Fruit fly (Drosophila melanogaster) whole organism, embryonic: ENCODE measurements around the gene CG1738.
A peak's percentile ranks its signal among the peaks of the same experiment; 100 is the strongest.

Experiments used
- Awh ChIP-seq: fragments of 200-800 bp; sonication (Bioruptor generic); IDR thresholded peaks from 2 replicates; pipeline ENCODE4, ENCODE4 v1.3.6; 2022; ENCODE audit warnings: missing biosample characterization, missing genetic modification characterization
- Bdp1 ChIP-seq: fragments of 200-800 bp; sonication (Bioruptor generic); optimal IDR thresholded peaks from 3 replicates; lab custom pipeline; 2016; ENCODE audit warnings: missing biosample characterization, missing genetic modification characterization
- CG10565 ChIP-seq: fragments of 200-800 bp; sonication (Bioruptor generic); optimal IDR thresholded peaks from 3 replicates; lab custom pipeline; 2016; ENCODE audit warnings: missing biosample characterization, mild to moderate bottlenecking, missing genetic modification characterization
- CG11398 ChIP-seq: fragments of 200-800 bp; sonication (Bioruptor generic); optimal IDR thresholded peaks from 2 replicates; lab custom pipeline; 2016; ENCODE audit warnings: missing biosample characterization, missing genetic modification characterization
- CG11560 ChIP-seq: fragments of 200-800 bp; sonication (Bioruptor generic); IDR thresholded peaks from 3 replicates; pipeline ENCODE4 v1.3.6; 2022; ENCODE audit warnings: missing biosample characterization, missing genetic modification characterization
- CG11723 ChIP-seq: fragments of 200-800 bp; sonication (Bioruptor generic); optimal IDR thresholded peaks from 2 replicates; lab custom pipeline; 2017; ENCODE audit warnings: missing biosample characterization, mild to moderate bottlenecking, missing genetic modification characterization
- CG12744 ChIP-seq: fragments of 200-800 bp; sonication (Bioruptor generic); optimal IDR thresholded peaks from 2 replicates; lab custom pipeline; 2016; ENCODE audit warnings: missing biosample characterization, missing genetic modification characterization
- CG3065 ChIP-seq: fragments of 200-800 bp; sonication (Bioruptor generic); optimal IDR thresholded peaks from 2 replicates; lab custom pipeline; 2016; ENCODE audit warnings: missing biosample characterization, missing genetic modification characterization
- CG34224 ChIP-seq: fragments of 200-800 bp; sonication (Bioruptor generic); IDR thresholded peaks from 3 replicates; pipeline ENCODE4 v1.3.6; 2022; ENCODE audit warnings: missing biosample characterization, missing genetic modification characterization; ENCODE audit not compliant: partially characterized antibody
- CG34376 ChIP-seq: fragments of 200-800 bp; sonication (Bioruptor generic); optimal IDR thresholded peaks from 2 replicates; lab custom pipeline; 2018; ENCODE audit warnings: missing biosample characterization, mild to moderate bottlenecking, missing genetic modification characterization
- CG3726 ChIP-seq: fragments of 200-800 bp; sonication (Bioruptor generic); IDR thresholded peaks from 3 replicates; pipeline ENCODE4, ENCODE4 v1.3.6; 2022; ENCODE audit warnings: missing biosample characterization, missing genetic modification characterization
- CG4707 ChIP-seq: fragments of 200-800 bp; sonication (Bioruptor generic); optimal IDR thresholded peaks from 2 replicates; lab custom pipeline; 2018; ENCODE audit warnings: missing biosample characterization, mild to moderate bottlenecking, missing genetic modification characterization, moderate library complexity
- CG6254 ChIP-seq: fragments of 200-800 bp; sonication (Bioruptor generic); optimal IDR thresholded peaks from 3 replicates; lab custom pipeline; 2017; ENCODE audit warnings: mild to moderate bottlenecking, missing biosample characterization, missing genetic modification reagents, missing genetic modification characterization
- CG7271 ChIP-seq: fragments of 200-800 bp; sonication (Bioruptor generic); optimal IDR thresholded peaks from 2 replicates; lab custom pipeline; 2018; ENCODE audit warnings: missing biosample characterization, mild to moderate bottlenecking, missing genetic modification characterization, moderate library complexity
- CG7357 ChIP-seq: fragments of 200-800 bp; sonication (Bioruptor generic); IDR thresholded peaks from 3 replicates; pipeline ENCODE4 v1.3.6; 2022; ENCODE audit warnings: missing biosample characterization, missing genetic modification characterization
- CG7786 ChIP-seq: fragments of 200-800 bp; sonication (Bioruptor generic); optimal IDR thresholded peaks from 2 replicates; lab custom pipeline; 2016; ENCODE audit warnings: missing biosample characterization, missing genetic modification characterization
- CG8359 ChIP-seq: fragments of 200-800 bp; sonication (Bioruptor generic); optimal IDR thresholded peaks from 2 replicates; lab custom pipeline; 2017; ENCODE audit warnings: missing biosample characterization, mild to moderate bottlenecking, missing genetic modification characterization, borderline replicate concordance
- CG8924 ChIP-seq: fragments of 200-800 bp; optimal IDR thresholded peaks from 3 replicates; lab custom pipeline; 2019; ENCODE audit warnings: missing biosample characterization, mild to moderate bottlenecking, missing genetic modification characterization, moderate library complexity
- Dip2 ChIP-seq: fragments of 200-800 bp; sonication (Bioruptor generic); IDR thresholded peaks from 2 replicates; pipeline ENCODE4 v1.3.6; 2022; ENCODE audit warnings: missing biosample characterization, missing genetic modification characterization
- Dp ChIP-seq: fragments of 200-800 bp; sonication (Bioruptor generic); optimal IDR thresholded peaks from 2 replicates; lab custom pipeline; 2018; ENCODE audit warnings: missing biosample characterization, mild to moderate bottlenecking, missing genetic modification characterization, moderate library complexity
- Gsc ChIP-seq: fragments of 200-800 bp; sonication (Bioruptor generic); IDR thresholded peaks from 2 replicates; pipeline ENCODE4 v1.3.6; 2022; ENCODE audit warnings: missing biosample characterization, missing genetic modification characterization
- HLHmδ ChIP-seq: fragments of 200-800 bp; sonication (Bioruptor generic); optimal IDR thresholded peaks from 2 replicates; lab custom pipeline; 2018; ENCODE audit warnings: missing biosample characterization, mild to moderate bottlenecking, missing genetic modification characterization, moderate library complexity
- Hmr ChIP-seq: fragments of 200-800 bp; sonication (Bioruptor generic); optimal IDR thresholded peaks from 3 replicates; lab custom pipeline; 2017; ENCODE audit warnings: mild to moderate bottlenecking, missing biosample characterization, missing genetic modification reagents, missing genetic modification characterization
- Hr39 ChIP-seq: fragments of >200 bp; optimal IDR thresholded peaks from 2 replicates; lab custom pipeline; 2017
- Hr78 ChIP-seq, 2 experiments: fragments of 200-800 bp in 1 of 2; fragments of >200 bp in 1 of 2; sonication (Bioruptor generic) in 1 of 2; optimal IDR thresholded peaks; 2 replicates each; lab custom pipeline; 2017 to 2019; ENCODE audit warnings: missing biosample characterization in 2 of 2, missing genetic modification characterization in 2 of 2, mild to moderate bottlenecking in 1 of 2, moderate library complexity in 1 of 2
- Hsf ChIP-seq: fragments of 200-800 bp; sonication (Bioruptor generic); optimal IDR thresholded peaks from 3 replicates; lab custom pipeline; 2016; ENCODE audit warnings: missing biosample characterization, missing genetic modification characterization
- MBD-R2 ChIP-seq: fragments of 200-800 bp; sonication (Bioruptor generic); IDR thresholded peaks from 2 replicates; pipeline ENCODE4 v1.3.6; 2022; ENCODE audit warnings: missing biosample characterization, missing genetic modification characterization
- Nf-YA ChIP-seq: fragments of 200-800 bp; sonication (Bioruptor generic); IDR thresholded peaks from 2 replicates; pipeline ENCODE4 v1.3.6; 2022; ENCODE audit warnings: missing biosample characterization, missing genetic modification characterization
- Stat92E ChIP-seq, 3 experiments: fragments of >200 bp in 2 of 3; fragments of 200-800 bp in 1 of 3; sonication (Bioruptor generic) in 1 of 3; optimal IDR thresholded peaks; 2 replicates each; lab custom pipeline; 2017 to 2019; ENCODE audit warnings: missing biosample characterization in 3 of 3, missing genetic modification characterization in 3 of 3, mild to moderate bottlenecking in 1 of 3, moderate library complexity in 1 of 3
- Taf1 ChIP-seq: fragments of 200-800 bp; sonication (Bioruptor generic); IDR thresholded peaks from 2 replicates; pipeline ENCODE4 v1.3.6; 2022; ENCODE audit warnings: missing biosample characterization, missing genetic modification characterization
- Tbp ChIP-seq: fragments of >200 bp; optimal IDR thresholded peaks from 2 replicates; lab custom pipeline; 2018; ENCODE audit warnings: missing biosample characterization, missing genetic modification characterization
- Xrp1 ChIP-seq: fragments of 200-800 bp; sonication (Bioruptor generic); IDR thresholded peaks from 2 replicates; pipeline ENCODE4 v1.3.6; 2022; ENCODE audit warnings: missing biosample characterization, missing genetic modification characterization
- bowl ChIP-seq: fragments of 200-800 bp; sonication (Bioruptor generic); IDR thresholded peaks from 2 replicates; pipeline ENCODE4 v1.3.6; 2022; ENCODE audit warnings: missing biosample characterization, missing genetic modification characterization
- crc ChIP-seq: fragments of 200-800 bp; sonication (Bioruptor generic); optimal IDR thresholded peaks from 2 replicates; lab custom pipeline; 2016; ENCODE audit warnings: missing biosample characterization, missing genetic modification characterization
- danr ChIP-seq: fragments of 200-800 bp; sonication (Bioruptor generic); IDR thresholded peaks from 2 replicates; pipeline ENCODE4 v1.3.6; 2022; ENCODE audit warnings: missing biosample characterization, missing genetic modification characterization
- dmrt99B ChIP-seq: fragments of 200-800 bp; sonication (Bioruptor generic); optimal IDR thresholded peaks from 2 replicates; lab custom pipeline; 2018; ENCODE audit warnings: missing biosample characterization, mild to moderate bottlenecking, missing genetic modification characterization, moderate library complexity
- en ChIP-seq: fragments of 200-800 bp; sonication (Bioruptor generic); optimal IDR thresholded peaks from 2 replicates; lab custom pipeline; 2016; ENCODE audit warnings: missing biosample characterization, missing genetic modification characterization
- fd3F ChIP-seq: fragments of 200-800 bp; sonication (Bioruptor generic); optimal IDR thresholded peaks from 2 replicates; lab custom pipeline; 2018; ENCODE audit warnings: missing biosample characterization, mild to moderate bottlenecking, missing genetic modification characterization, moderate library complexity
- fd96Cb ChIP-seq: fragments of 200-800 bp; sonication (Bioruptor generic); optimal IDR thresholded peaks from 2 replicates; lab custom pipeline; 2018; ENCODE audit warnings: missing biosample characterization, mild to moderate bottlenecking, missing genetic modification characterization, moderate library complexity
- grau ChIP-seq: fragments of 200-800 bp; optimal IDR thresholded peaks from 3 replicates; lab custom pipeline; 2019; ENCODE audit warnings: missing biosample characterization, mild to moderate bottlenecking, missing genetic modification characterization, moderate library complexity
- hbn ChIP-seq: fragments of 200-800 bp; sonication (Bioruptor generic); IDR thresholded peaks from 2 replicates; pipeline ENCODE4 v1.3.6; 2022; ENCODE audit warnings: missing biosample characterization, missing genetic modification characterization; ENCODE audit not compliant: partially characterized antibody
- inv ChIP-seq: fragments of 200-800 bp; sonication (Bioruptor generic); IDR thresholded peaks from 2 replicates; pipeline ENCODE4 v1.3.6; 2022; ENCODE audit warnings: missing biosample characterization, missing genetic modification characterization; ENCODE audit not compliant: partially characterized antibody
- kni ChIP-seq: fragments of 200-800 bp; sonication (Bioruptor generic); optimal IDR thresholded peaks from 3 replicates; lab custom pipeline; 2017; ENCODE audit warnings: mild to moderate bottlenecking, missing biosample characterization, missing genetic modification reagents, missing genetic modification characterization
- lab ChIP-seq: fragments of 200-800 bp; sonication (Bioruptor generic); optimal IDR thresholded peaks from 3 replicates; lab custom pipeline; 2017; ENCODE audit warnings: missing biosample characterization, missing genetic modification characterization, mild to moderate bottlenecking, moderate library complexity, missing genetic modification reagents
- lilli ChIP-seq: fragments of 200-800 bp; sonication (Bioruptor generic); optimal IDR thresholded peaks from 3 replicates; lab custom pipeline; 2016; ENCODE audit warnings: missing biosample characterization, missing genetic modification characterization
- mam ChIP-seq: fragments of 200-800 bp; sonication (Bioruptor generic); optimal IDR thresholded peaks from 3 replicates; lab custom pipeline; 2016; ENCODE audit warnings: missing biosample characterization, missing genetic modification characterization
- onecut ChIP-seq: fragments of 200-800 bp; sonication (Bioruptor generic); IDR thresholded peaks from 2 replicates; pipeline ENCODE4 v1.3.6; 2022; ENCODE audit warnings: missing biosample characterization, missing genetic modification characterization
- pb ChIP-seq: fragments of 200-800 bp; sonication (Bioruptor generic); optimal IDR thresholded peaks from 3 replicates; lab custom pipeline; 2016; ENCODE audit warnings: missing biosample characterization, missing genetic modification characterization
- phol ChIP-seq: fragments of 200-800 bp; sonication (Bioruptor generic); optimal IDR thresholded peaks from 3 replicates; lab custom pipeline; 2018; ENCODE audit warnings: missing biosample characterization, mild to moderate bottlenecking, missing genetic modification characterization, moderate library complexity
- ttk ChIP-seq: fragments of 200-800 bp; sonication (Bioruptor generic); IDR thresholded peaks from 2 replicates; pipeline ENCODE4 v2.1.2; 2022; ENCODE audit warnings: missing biosample characterization, missing genetic modification characterization
- unc-4 ChIP-seq: fragments of 200-800 bp; sonication (Bioruptor generic); IDR thresholded peaks from 2 replicates; pipeline ENCODE4 v1.3.6; 2022; ENCODE audit warnings: missing biosample characterization, missing genetic modification characterization; ENCODE audit not compliant: partially characterized antibody

Gene CG1738

dm6 chrX:11379139-11379538, 30.3 kb downstream of the CG1738 start (continued):
- TF ChIP-seq CG11723 (GFP tag; lab: Kevin White, UChicago) (no peak), Hr39 (lab: Kevin White, UChicago) (no peak), HLHmδ (GFP tag; lab: Kevin White, UChicago) (no peak), danr (GFP tag; lab: Robert Waterston, UW) (no peak), CG34376 (GFP tag; lab: Kevin White, UChicago) (no peak), unc-4 (GFP tag; lab: Robert Waterston, UW) (no peak), CG7357 (GFP tag; lab: Robert Waterston, UW) (no peak), Dp (no peak), CG6254 (GFP tag; lab: Kevin White, UChicago) (no peak), lilli (GFP tag; lab: Kevin White, UChicago) (peak; percentile 36), Awh (GFP tag; lab: Robert Waterston, UW) (0 out of 2 replicates have a peak, but pooled peaks have one; percentile 24), CG10565 (no peak), Bdp1 (no peak), CG8924 (tag; lab: Kevin White, UChicago) (peak; percentile 53), phol (tag; lab: Kevin White, UChicago) (peak; percentile 24), fd96Cb (tag; lab: Kevin White, UChicago) (peak; percentile 37), Tbp (GFP tag; lab: Kevin White, UChicago) (no peak), CG12744 (GFP tag; lab: Kevin White, UChicago) (no peak), Gsc (GFP tag; lab: Robert Waterston, UW) (no peak), CG34224 (no peak), fd3F (GFP tag; lab: Kevin White, UChicago) (peak; percentile 31), bowl (GFP tag; lab: Robert Waterston, UW) (no peak), CG11560 (tag; lab: Robert Waterston, UW) (no peak), kni (no peak), en (GFP tag; lab: Kevin White, UChicago) (no peak), dmrt99B (tag; lab: Kevin White, UChicago) (peak; percentile 68), Nf-YA (GFP tag; lab: Robert Waterston, UW) (no peak), Xrp1 (GFP tag; lab: Robert Waterston, UW) (peak; percentile 55; the same call in 1 of the 2 replicates), CG7786 (GFP tag; lab: Kevin White, UChicago) (no peak), crc (GFP tag; lab: Kevin White, UChicago) (no peak), CG3065 (no peak), CG4707 (GFP tag; lab: Kevin White, UChicago) (no peak), MBD-R2 (GFP tag; lab: Robert Waterston, UW) (0 out of 2 replicates have a peak, but pooled peaks have one; percentile 19), Hmr (GFP tag; lab: Kevin White, UChicago) (peak; percentile 61), grau (tag; lab: Kevin White, UChicago) (peak; percentile 46), hbn (GFP tag; lab: Robert Waterston, UW) (no peak), CG11398 (GFP tag; lab: Kevin White, UChicago) (no peak), pb (GFP tag; lab: Kevin White, UChicago) (no peak), lab (peak; percentile 70), Hsf (peak; percentile 16), CG8359 (GFP tag; lab: Kevin White, UChicago) (no peak), mam (GFP tag; lab: Kevin White, UChicago) (peak; percentile 50), CG7271 (no peak), Taf1 (GFP tag; lab: Robert Waterston, UW) (peak; percentile 40; the same call in 1 of the 2 replicates), ttk (GFP tag; lab: Robert Waterston, UW) (peak; percentile 52; the same call in 1 of the 2 replicates), inv (no peak), onecut (GFP tag; lab: Robert Waterston, UW) (0 out of 2 replicates have a peak, but pooled peaks have one; percentile 18), Stat92E (GFP tag; optimal IDR thresholded peaks at IDR 0.05; lab: Kevin White, UChicago) (no peak), CG3726 (no peak), Dip2 (no peak), Hr78 (GFP tag; optimal IDR thresholded peaks at IDR 0.05; lab: Kevin White, UChicago) (no peak)
